Worm (Caenorhabditis elegans): ENCODE measurements around the gene F38H4.4.

Gene F38H4.4

ce11 chrIV:11855900-11856660 is 8.0 kb downstream of the F38H4.4 start, which contains the start of gene ech-2:
TSS of gene ech-2 (minus strand) at chrIV:11856351.
- TF ChIP-seq elt-3 (tag; optimal IDR thresholded peaks at IDR 0.05) (peak in 1 of 6 experiments; percentile 20), lin-35 (GFP tag; optimal IDR thresholded peaks at IDR 0.05) (peak; percentile 17 to 48), nhr-47 (tag; optimal IDR thresholded peaks at IDR 0.05) (peak; percentile 31), egl-27 (tag; optimal IDR thresholded peaks at IDR 0.05) (no peak), ceh-82 (tag; optimal IDR thresholded peaks at IDR 0.05) (peak in 1 of 3 experiments; percentile 20), hpl-2 (GFP tag; optimal IDR thresholded peaks at IDR 0.05) (no peak), lsy-2 (tag; optimal IDR thresholded peaks at IDR 0.05) (peak; percentile 39 to 40), aly-2 (tag; optimal IDR thresholded peaks at IDR 0.05) (no peak), snu-23 (GFP tag; optimal IDR thresholded peaks at IDR 0.05) (peak; percentile 12), nhr-71 (tag; optimal IDR thresholded peaks at IDR 0.05) (peak; percentile 0), ceh-90 (tag; optimal IDR thresholded peaks at IDR 0.05) (peak; percentile 7), lir-3 (tag; optimal IDR thresholded peaks at IDR 0.05; ENCODE audit: poor library complexity) (no peak), nhr-90 (tag; optimal IDR thresholded peaks at IDR 0.05; ENCODE audit: poor library complexity) (peak; percentile 10), lin-14 (GFP tag; optimal IDR thresholded peaks at IDR 0.05) (peak; percentile 1), C34B4.2 (tag; optimal IDR thresholded peaks at IDR 0.05) (no peak), swsn-7 (tag; optimal IDR thresholded peaks at IDR 0.05) (peak; percentile 9), dpl-1 (GFP tag; optimal IDR thresholded peaks at IDR 0.05) (peak; percentile 27 to 46 (median 33)), ets-5 (GFP tag; IDR thresholded peaks at IDR 0.05) (no peak), blmp-1 (tag; optimal IDR thresholded peaks at IDR 0.05) (peak; percentile 41), sptf-1 (tag; optimal IDR thresholded peaks at IDR 0.05) (no peak), C16A3.4 (tag; optimal IDR thresholded peaks at IDR 0.05) (peak; percentile 28), efl-1 (optimal IDR thresholded peaks at IDR 0.05) (peak; percentile 34), efl-1 (GFP tag; optimal IDR thresholded peaks at IDR 0.05 in 1 of 2) (peak; percentile 33 to 93)

- TF ChIP-seq fkh-4 (tag; optimal IDR thresholded peaks at IDR 0.05; ENCODE audit: borderline replicate concordance) (no peak), nhr-11 (tag; optimal IDR thresholded peaks at IDR 0.05) (no peak), unc-62 (GFP tag; optimal IDR thresholded peaks at IDR 0.05) (no peak), sox-4 (tag; optimal IDR thresholded peaks at IDR 0.05) (no peak), irx-1 (tag; optimal IDR thresholded peaks at IDR 0.05) (peak; percentile 15), sup-37 (GFP tag; optimal IDR thresholded peaks at IDR 0.05) (no peak), vab-15 (tag; optimal IDR thresholded peaks at IDR 0.05) (no peak), egl-13 (tag; optimal IDR thresholded peaks at IDR 0.05) (peak; percentile 51), C16A3.4 (tag; optimal IDR thresholded peaks at IDR 0.05) (peak; percentile 56), hpl-2 (GFP tag; optimal IDR thresholded peaks at IDR 0.05) (no peak), dsc-1 (tag; optimal IDR thresholded peaks at IDR 0.05) (peak; percentile 71), grh-1 (GFP tag; IDR thresholded peaks at IDR 0.05) (no peak), F16B12.6 (tag; optimal IDR thresholded peaks at IDR 0.05) (no peak), lin-15B (tag; optimal IDR thresholded peaks at IDR 0.05) (peak; percentile 64), ceh-63 (GFP tag; optimal IDR thresholded peaks at IDR 0.05) (no peak), mef-2 (tag; optimal IDR thresholded peaks at IDR 0.05) (peak; percentile 50), fkh-10 (GFP tag; optimal IDR thresholded peaks at IDR 0.05) (peak; percentile 84), pag-3 (tag; optimal IDR thresholded peaks at IDR 0.05; ENCODE audit: borderline replicate concordance, insufficient read depth) (no peak), blmp-1 (tag; optimal IDR thresholded peaks at IDR 0.05) (no peak), ztf-11 (tag; optimal IDR thresholded peaks at IDR 0.05) (no peak), skn-1 (tag; optimal IDR thresholded peaks at IDR 0.05) (peak; percentile 81), efl-3 (GFP tag; optimal IDR thresholded peaks at IDR 0.05) (no peak), ceh-88 (GFP tag; IDR thresholded peaks at IDR 0.05) (no peak), hlh-4 (tag; optimal IDR thresholded peaks at IDR 0.05) (no peak), C04F5.9 (tag; optimal IDR thresholded peaks at IDR 0.05) (no peak), fkh-8 (tag; optimal IDR thresholded peaks at IDR 0.05) (peak; percentile 91), lin-35 (GFP tag; optimal IDR thresholded peaks at IDR 0.05) (peak; percentile 48 to 68), nhr-71 (tag; optimal IDR thresholded peaks at IDR 0.05) (peak; percentile 83), lsy-2 (tag; optimal IDR thresholded peaks at IDR 0.05) (peak; percentile 53 to 86), tbx-2 (tag; optimal IDR thresholded peaks at IDR 0.05) (peak; percentile 69), snu-23 (GFP tag; optimal IDR thresholded peaks at IDR 0.05) (peak; percentile 78), ceh-8 (GFP tag; optimal IDR thresholded peaks at IDR 0.05) (no peak), mdl-1 (tag; optimal IDR thresholded peaks at IDR 0.05) (peak in 1 of 2 experiments; percentile 41)
Measured at ce11 chrIV:11857159-11857565, 9.1 kb downstream of the F38H4.4 start.

Data from whole organism, L1 larva.